Worm (Caenorhabditis elegans): ENCODE results near the gene C29A12.6.

DNA sequence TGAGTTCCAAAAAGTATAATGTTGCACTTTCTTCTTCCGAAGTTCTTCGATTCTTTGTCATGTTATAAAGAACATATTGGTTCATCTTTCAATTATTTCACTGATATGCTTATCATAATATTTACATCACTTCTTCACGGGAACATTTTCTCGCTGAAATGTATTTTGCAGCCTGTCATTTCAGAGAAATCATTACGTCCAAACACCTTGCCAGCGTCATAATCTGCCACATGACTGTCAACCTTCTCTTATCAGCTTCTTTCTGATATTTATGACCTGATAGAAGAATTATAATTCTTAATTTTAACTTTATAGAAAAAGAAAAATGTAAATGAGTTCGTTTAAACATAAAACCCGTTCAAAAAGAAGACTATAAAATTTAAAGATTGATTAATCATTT is 44.9 kb upstream of the C29A12.6 start:
- TF ChIP-seq him-1 (tag; optimal IDR thresholded peaks at IDR 0.05) (no peak), dao-5 (tag; optimal IDR thresholded peaks at IDR 0.05) (no peak)
